Fruit fly (Drosophila melanogaster): ENCODE results near the gene CG11663.

DNA sequence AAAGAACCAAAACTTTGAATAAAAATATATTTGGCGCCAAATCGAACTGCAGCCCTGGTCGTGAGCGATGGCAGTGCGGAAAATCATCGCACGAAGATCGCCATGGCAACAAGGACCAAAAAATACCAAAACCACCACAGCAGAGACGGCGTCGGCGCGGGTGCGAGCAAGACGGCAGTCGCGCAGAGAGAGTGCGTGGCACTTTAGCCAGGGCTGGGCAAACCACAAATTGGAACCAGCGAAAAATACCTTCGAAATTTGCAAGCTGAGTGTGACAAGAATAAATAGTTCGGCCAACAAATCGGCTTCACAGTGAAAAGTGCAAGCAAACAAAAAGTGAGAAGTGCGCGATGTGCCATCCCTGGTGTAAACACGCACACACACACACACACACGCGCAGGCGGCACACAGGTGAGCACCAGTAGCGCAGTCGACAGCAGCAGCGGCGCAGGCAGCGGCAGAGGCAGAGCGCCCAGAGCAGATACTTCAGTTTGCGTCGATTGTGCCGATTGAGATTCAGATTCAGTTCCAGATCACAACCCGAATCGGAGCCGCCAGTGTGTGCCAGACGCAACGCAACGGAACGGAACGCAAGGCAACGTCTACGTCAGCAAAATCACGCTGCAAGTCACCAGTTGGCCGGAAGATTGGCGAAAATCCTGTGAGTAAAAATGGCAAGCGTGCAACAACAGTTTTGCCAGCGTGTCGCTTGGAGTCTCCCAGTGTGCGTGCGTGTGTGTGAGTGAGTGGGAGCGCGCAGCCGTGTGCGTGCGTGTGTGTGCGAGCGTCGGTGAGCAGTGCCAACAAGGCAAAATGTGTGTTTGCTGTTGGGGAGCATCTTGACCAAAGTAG lies 41.0 kb downstream of the CG11663 start, which contains the start of gene TRAM:
- no peak for TF ChIP-seq Myc (optimal IDR thresholded peaks at IDR 0.05)
- no peak for TF ChIP-seq insv (optimal IDR thresholded peaks at IDR 0.05)
- no peak for TF ChIP-seq psq (optimal IDR thresholded peaks at IDR 0.05)

All from Kc167 (cell line).